Worm (Caenorhabditis elegans) whole organism, late embryonic: ENCODE measurements around the gene asp-18.

Experiments used
- ama-1 ChIP-seq: fragments of 150-350 bp; optimal IDR thresholded peaks from 2 replicates; lab custom pipeline; 2014
- ceh-9 ChIP-seq: sonication (generic microtip); optimal IDR thresholded peaks from 2 replicates; lab custom pipeline; 2016; ENCODE audit warnings: mild to moderate bottlenecking, missing genetic modification characterization, inconsistent platforms, missing compliant biosample characterization
- odd-2 ChIP-seq: sonication (generic microtip); optimal IDR thresholded peaks from 2 replicates; lab custom pipeline; 2017; ENCODE audit warnings: antibody characterized with exemption, mild to moderate bottlenecking, missing genetic modification characterization, missing compliant biosample characterization
- pat-9 ChIP-seq: fragments of 200-800 bp; sonication (Bioruptor generic); optimal IDR thresholded peaks from 2 replicates; lab custom pipeline; 2018; ENCODE audit warnings: mild to moderate bottlenecking, missing genetic modification characterization, moderate library complexity, missing compliant biosample characterization

DNA sequence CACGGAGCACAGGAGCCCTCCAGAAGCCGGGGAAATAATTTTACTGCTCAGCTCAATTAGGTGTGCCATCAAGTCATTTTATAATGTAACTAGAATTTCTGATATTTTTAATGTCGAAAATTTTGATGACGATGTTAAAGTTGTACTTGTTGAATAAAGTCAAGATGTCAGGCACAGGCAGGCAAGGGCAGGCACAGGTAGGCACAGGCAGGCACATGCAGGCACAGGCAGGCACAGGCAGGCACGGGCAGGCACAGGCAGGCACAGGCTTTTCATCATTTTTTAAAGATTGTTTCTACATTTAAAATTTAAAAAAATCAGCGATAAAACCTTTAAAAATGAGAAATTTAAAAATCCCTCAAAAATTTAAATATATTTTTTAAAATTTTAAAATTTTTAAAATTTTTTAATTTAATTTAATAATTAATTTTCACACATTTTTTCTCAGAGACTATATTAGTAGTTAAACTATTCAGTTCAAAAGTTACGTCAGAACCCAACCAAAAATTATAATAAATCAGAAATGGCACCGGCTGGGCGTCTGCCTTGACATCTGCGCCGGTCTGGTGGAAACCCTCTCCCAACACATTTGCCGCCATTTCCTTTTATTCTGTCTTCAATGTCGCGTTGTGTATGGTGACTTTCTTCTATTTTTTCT lies 22.1 kb downstream of the asp-18 start, which contains the start of gene Y17D7C.6:
- TF ChIP-seq pat-9 (tag; lab: Kevin White, UChicago) = no peak
- TF ChIP-seq odd-2 (tag; lab: Kevin White, UChicago) = no peak
- no peak for TF ChIP-seq ceh-9
- no peak for TF ChIP-seq ama-1 (lab: Kevin White, UChicago)
